Fruit fly (Drosophila melanogaster): ENCODE results near the gene Sgsh.
A peak's percentile ranks its signal among the peaks of the same experiment; 100 is the strongest.

Sgsh gene

DNA sequence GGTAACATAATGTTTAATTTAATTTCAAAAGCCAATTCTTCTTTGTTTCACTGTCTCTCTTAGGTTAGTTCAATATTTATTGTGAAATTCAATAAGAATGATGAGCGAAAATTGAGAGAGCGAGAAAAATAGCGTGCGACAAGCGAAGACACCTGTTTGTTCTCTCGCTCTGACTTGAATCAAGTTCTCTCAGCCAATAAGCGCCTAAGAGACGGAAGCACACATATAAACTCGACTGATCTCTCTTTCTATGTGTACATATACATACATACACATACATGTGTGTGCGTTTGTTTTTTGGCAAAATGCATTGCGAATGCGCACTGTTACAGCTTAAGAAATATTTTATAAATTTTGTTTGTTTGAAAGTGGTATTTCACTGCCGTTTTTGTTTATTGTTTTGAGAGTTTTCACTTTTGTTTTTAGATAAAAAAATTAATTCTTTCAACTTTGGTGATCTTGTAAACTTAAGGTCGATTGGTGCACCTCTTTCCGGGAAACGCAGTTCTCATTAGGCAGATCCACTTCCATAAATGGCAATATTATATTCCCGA lies 10.6 kb upstream of the Sgsh start:
- TF ChIP-seq fkh (GFP tag; optimal IDR thresholded peaks at IDR 0.05) (peak; percentile 73), Sox102F (GFP tag; optimal IDR thresholded peaks at IDR 0.05) (peak; percentile 5), Lpt (GFP tag; optimal IDR thresholded peaks at IDR 0.05) (no peak), Sox14 (GFP tag; optimal IDR thresholded peaks at IDR 0.05) (peak; percentile 32), salr (GFP tag; optimal IDR thresholded peaks at IDR 0.05) (no peak), CG1621 (tag; optimal IDR thresholded peaks at IDR 0.05) (no peak), CG6163 (GFP tag; IDR thresholded peaks at IDR 0.05) (peak; percentile 38; the same call in 2 of the 3 replicates), CG32006 (GFP tag; optimal IDR thresholded peaks at IDR 0.05) (peak; percentile 13), CG6792 (GFP tag; optimal IDR thresholded peaks at IDR 0.05) (no peak), ss (GFP tag; optimal IDR thresholded peaks at IDR 0.05) (peak in 1 of 2 experiments; percentile 8), CG11294 (GFP tag; IDR thresholded peaks at IDR 0.05) (no peak), Eip78C (GFP tag) (peak; percentile 64), Eip93F (GFP tag; optimal IDR thresholded peaks at IDR 0.05) (peak; percentile 12), vri (GFP tag; optimal IDR thresholded peaks at IDR 0.05) (peak; percentile 4)

DNA sequence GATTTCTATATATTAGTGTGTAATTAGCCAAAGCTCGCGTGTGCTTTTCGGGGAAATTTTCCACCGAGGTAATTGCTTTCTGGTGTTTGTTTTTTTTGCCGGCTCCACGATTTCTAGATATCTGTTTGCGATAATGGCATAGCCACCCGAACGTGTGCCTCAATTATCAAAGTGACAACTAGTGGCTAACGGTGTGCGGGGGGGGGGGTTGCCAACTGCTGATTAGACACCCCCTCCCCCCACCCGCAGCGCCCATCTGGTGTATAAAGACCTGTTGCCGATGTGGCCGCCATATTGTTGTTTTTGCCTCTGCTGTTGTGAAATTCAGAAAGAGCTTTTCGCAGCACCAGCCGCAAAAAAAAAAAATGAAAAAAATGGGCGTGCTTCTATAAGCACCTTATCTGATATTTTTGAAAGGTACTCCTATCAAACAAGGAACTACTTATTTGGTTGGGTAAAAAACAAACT lies 6.2 kb upstream of the Sgsh start:
- TF ChIP-seq CG34406 (GFP tag; optimal IDR thresholded peaks at IDR 0.05), result no peak
- TF ChIP-seq svp (GFP tag), result no peak
- no peak for TF ChIP-seq Ets21C (GFP tag; optimal IDR thresholded peaks at IDR 0.05)
- TF ChIP-seq ss (GFP tag; optimal IDR thresholded peaks at IDR 0.05), result peak in 1 of 2 experiments; percentile 9
- peak; percentile 75 for TF ChIP-seq fkh (GFP tag; optimal IDR thresholded peaks at IDR 0.05)
- TF ChIP-seq CG7368 (GFP tag; optimal IDR thresholded peaks at IDR 0.05), result no peak
- no peak for TF ChIP-seq cyc (GFP tag; optimal IDR thresholded peaks at IDR 0.05)
- no peak for TF ChIP-seq Sox15 (GFP tag; optimal IDR thresholded peaks at IDR 0.05)
- TF ChIP-seq eg (GFP tag; IDR thresholded peaks at IDR 0.05), result peak; percentile 40; the same call in 1 of the 3 replicates
- TF ChIP-seq CG6792 (GFP tag; optimal IDR thresholded peaks at IDR 0.05), result no peak
- no peak for TF ChIP-seq lz (GFP tag; optimal IDR thresholded peaks at IDR 0.05)
- peak; percentile 4 for TF ChIP-seq dac (GFP tag; optimal IDR thresholded peaks at IDR 0.05)
- TF ChIP-seq CG11294 (GFP tag; IDR thresholded peaks at IDR 0.05), result no peak
- TF ChIP-seq Met (GFP tag; optimal IDR thresholded peaks at IDR 0.05), result no peak
- no peak for TF ChIP-seq CG31627 (GFP tag; optimal IDR thresholded peaks at IDR 0.05)
- TF ChIP-seq topi (GFP tag; optimal IDR thresholded peaks at IDR 0.05), result no peak
- TF ChIP-seq CG8319 (GFP tag; optimal IDR thresholded peaks at IDR 0.05), result no peak
- no peak for TF ChIP-seq Ets96B (tag; optimal IDR thresholded peaks at IDR 0.05)
- TF ChIP-seq net (GFP tag; optimal IDR thresholded peaks at IDR 0.05), result peak; percentile 4
- TF ChIP-seq CG6854 (GFP tag; optimal IDR thresholded peaks at IDR 0.05), result no peak
- no peak for TF ChIP-seq Hr39 (GFP tag; optimal IDR thresholded peaks at IDR 0.05)
- TF ChIP-seq CG6808 (GFP tag; optimal IDR thresholded peaks at IDR 0.05), result no peak
- TF ChIP-seq CG10669 (GFP tag; optimal IDR thresholded peaks at IDR 0.05), result no peak
- no peak for TF ChIP-seq CG10631 (GFP tag; optimal IDR thresholded peaks at IDR 0.05)
- TF ChIP-seq esn (GFP tag; optimal IDR thresholded peaks at IDR 0.05), result no peak
- TF ChIP-seq CG16779 (tag; optimal IDR thresholded peaks at IDR 0.05), result no peak
- no peak for TF ChIP-seq Sox102F (GFP tag; optimal IDR thresholded peaks at IDR 0.05)
- peak; percentile 29 for TF ChIP-seq Sox14 (GFP tag; optimal IDR thresholded peaks at IDR 0.05)
- TF ChIP-seq CG11762 (GFP tag; optimal IDR thresholded peaks at IDR 0.05; ENCODE audit: insufficient read depth), result no peak
- no peak for TF ChIP-seq CG4318 (GFP tag; optimal IDR thresholded peaks at IDR 0.05)
- TF ChIP-seq fd59A (GFP tag; optimal IDR thresholded peaks at IDR 0.05), result no peak
- TF ChIP-seq vri (GFP tag; optimal IDR thresholded peaks at IDR 0.05), result peak; percentile 83
- no peak for TF ChIP-seq CG1621 (tag; optimal IDR thresholded peaks at IDR 0.05)

Measured in whole organism, prepupa.